Worm (Caenorhabditis elegans): ENCODE results near the gene atg-16.1.

Gene atg-16.1

ce11 chrX:4413206-4413605, 49.1 kb downstream of the atg-16.1 start (continued):
- TF ChIP-seq lin-38 (GFP tag; IDR thresholded peaks at IDR 0.05): no peak
- no peak for TF ChIP-seq ztf-7 (tag; optimal IDR thresholded peaks at IDR 0.05)
- TF ChIP-seq ZK546.5 (tag; optimal IDR thresholded peaks at IDR 0.05): no peak
- no peak for TF ChIP-seq lir-3 (tag; optimal IDR thresholded peaks at IDR 0.05)
- no peak for TF ChIP-seq nhr-42 (GFP tag; IDR thresholded peaks at IDR 0.05)
- TF ChIP-seq duxl-1 (tag; optimal IDR thresholded peaks at IDR 0.05; ENCODE audit: poor library complexity): no peak
- TF ChIP-seq nhr-10 (tag; optimal IDR thresholded peaks at IDR 0.05): no peak
- no peak for TF ChIP-seq zfp-3 (GFP tag; conservative IDR thresholded peaks at IDR 0.05)
- no peak for TF ChIP-seq ceh-32 (tag; optimal IDR thresholded peaks at IDR 0.05; ENCODE audit: poor library complexity)
- TF ChIP-seq hlh-11 (tag; optimal IDR thresholded peaks at IDR 0.05): no peak
- TF ChIP-seq lin-1 (GFP tag; IDR thresholded peaks at IDR 0.05): no peak
- no peak for TF ChIP-seq lsy-2 (tag; optimal IDR thresholded peaks at IDR 0.05)
- no peak for TF ChIP-seq nhr-28 (tag; optimal IDR thresholded peaks at IDR 0.05)
- no peak for TF ChIP-seq ceh-44 (GFP tag; IDR thresholded peaks at IDR 0.05)
- no peak for TF ChIP-seq F49E8.2 (tag; optimal IDR thresholded peaks at IDR 0.05; ENCODE audit: borderline replicate concordance)
- no peak for TF ChIP-seq dmd-8 (GFP tag; IDR thresholded peaks at IDR 0.05)
- no peak for TF ChIP-seq dve-1 (tag; optimal IDR thresholded peaks at IDR 0.05; ENCODE audit: insufficient read depth)
- no peak for TF ChIP-seq nhr-237 (tag; optimal IDR thresholded peaks at IDR 0.05)
- TF ChIP-seq snpc-1.2 (GFP tag; IDR thresholded peaks at IDR 0.05): no peak
- no peak for TF ChIP-seq Y5F2A.4 (GFP tag; optimal IDR thresholded peaks at IDR 0.05)

ce11 chrX:4410280-4410911, 51.9 kb downstream of the atg-16.1 start:
- TF ChIP-seq nhr-48 (tag; optimal IDR thresholded peaks at IDR 0.05) (peak; percentile 3), snpc-1.2 (GFP tag; IDR thresholded peaks at IDR 0.05) (peak; percentile 76), Y48G9A.11 (GFP tag; IDR thresholded peaks at IDR 0.05) (0 out of 2 replicates have a peak, but pooled peaks have one; percentile 52), vab-7 (GFP tag; IDR thresholded peaks at IDR 0.05) (peak; percentile 76), dmd-6 (GFP tag; IDR thresholded peaks at IDR 0.05) (peak; percentile 29; the same call in 1 of the 2 replicates), sdz-12 (GFP tag; optimal IDR thresholded peaks at IDR 0.05) (no peak), pha-4 (GFP tag; IDR thresholded peaks at IDR 0.05) (peak; percentile 48; the same call in 1 of the 2 replicates), pha-4 (tag; optimal IDR thresholded peaks at IDR 0.05) (no peak), ceh-44 (GFP tag; IDR thresholded peaks at IDR 0.05) (0 out of 2 replicates have a peak, but pooled peaks have one; percentile 40), nhr-6 (tag; optimal IDR thresholded peaks at IDR 0.05) (no peak), F26F4.8 (GFP tag; conservative IDR thresholded peaks at IDR 0.05) (0 out of 2 replicates have a peak, but pooled peaks have one; percentile 22), daf-16 (GFP tag; optimal IDR thresholded peaks at IDR 0.05) (peak in 1 of 2 experiments; percentile 56), daf-16 (tag; optimal IDR thresholded peaks at IDR 0.05) (no peak), dmd-8 (GFP tag; IDR thresholded peaks at IDR 0.05) (0 out of 2 replicates have a peak, but pooled peaks have one; percentile 58), lir-3 (tag; optimal IDR thresholded peaks at IDR 0.05) (peak; percentile 13), nhr-76 (tag; optimal IDR thresholded peaks at IDR 0.05) (no peak), lim-7 (GFP tag; IDR thresholded peaks at IDR 0.05) (peak; percentile 58; the same call in 1 of the 2 replicates)
